Fruit fly (Drosophila melanogaster) whole organism, embryonic: Measurements from ENCODE around the gene CG34148.

Experiments used
- Atf3 ChIP-seq: fragments of 200-800 bp; sonication (Bioruptor generic); optimal IDR thresholded peaks from 3 replicates; lab custom pipeline; 2016; ENCODE audit warnings: missing biosample characterization, missing genetic modification characterization
- CG5245 ChIP-seq: fragments of 200-800 bp; sonication (Bioruptor generic); optimal IDR thresholded peaks from 3 replicates; lab custom pipeline; 2016; ENCODE audit warnings: missing biosample characterization, missing genetic modification characterization
- CG6791 ChIP-seq: fragments of 200-800 bp; sonication (Bioruptor generic); IDR thresholded peaks from 3 replicates; pipeline ENCODE4 v1.3.6; 2022; ENCODE audit warnings: missing biosample characterization, missing genetic modification characterization; ENCODE audit not compliant: partially characterized antibody
- CG6854 ChIP-seq: fragments of 200-800 bp; sonication (Bioruptor generic); optimal IDR thresholded peaks from 3 replicates; lab custom pipeline; 2017; ENCODE audit warnings: missing biosample characterization, mild to moderate bottlenecking, missing genetic modification characterization
- CG7372 ChIP-seq: fragments of 200-800 bp; sonication (Bioruptor generic); IDR thresholded peaks from 2 replicates; pipeline ENCODE4 v1.3.6; 2022; ENCODE audit warnings: missing biosample characterization, missing genetic modification characterization
- CG8359 ChIP-seq: fragments of 200-800 bp; sonication (Bioruptor generic); optimal IDR thresholded peaks from 2 replicates; lab custom pipeline; 2017; ENCODE audit warnings: missing biosample characterization, mild to moderate bottlenecking, missing genetic modification characterization, borderline replicate concordance
- Hmx ChIP-seq: fragments of 200-800 bp; sonication (Bioruptor generic); optimal IDR thresholded peaks from 2 replicates; lab custom pipeline; 2016; ENCODE audit warnings: missing biosample characterization, missing genetic modification characterization
- Opbp ChIP-seq: fragments of 200-800 bp; sonication (Bioruptor generic); IDR thresholded peaks from 3 replicates; pipeline ENCODE4 v1.3.6; 2022; ENCODE audit warnings: missing biosample characterization, missing genetic modification characterization; ENCODE audit not compliant: partially characterized antibody
- Sin3A ChIP-seq: fragments of >200 bp; optimal IDR thresholded peaks from 2 replicates; lab custom pipeline; 2018
- dmrt11E ChIP-seq: fragments of 200-800 bp; sonication (Bioruptor generic); optimal IDR thresholded peaks from 3 replicates; lab custom pipeline; 2018; ENCODE audit warnings: missing biosample characterization, mild to moderate bottlenecking, missing genetic modification characterization, moderate library complexity
- inv ChIP-seq: fragments of 200-800 bp; sonication (Bioruptor generic); IDR thresholded peaks from 2 replicates; pipeline ENCODE4 v1.3.6; 2022; ENCODE audit warnings: missing biosample characterization, missing genetic modification characterization; ENCODE audit not compliant: partially characterized antibody
- seq ChIP-seq: fragments of 200-800 bp; sonication (Bioruptor generic); IDR thresholded peaks from 2 replicates; pipeline ENCODE4 v1.3.6; 2022; ENCODE audit warnings: missing biosample characterization, missing genetic modification characterization

DNA sequence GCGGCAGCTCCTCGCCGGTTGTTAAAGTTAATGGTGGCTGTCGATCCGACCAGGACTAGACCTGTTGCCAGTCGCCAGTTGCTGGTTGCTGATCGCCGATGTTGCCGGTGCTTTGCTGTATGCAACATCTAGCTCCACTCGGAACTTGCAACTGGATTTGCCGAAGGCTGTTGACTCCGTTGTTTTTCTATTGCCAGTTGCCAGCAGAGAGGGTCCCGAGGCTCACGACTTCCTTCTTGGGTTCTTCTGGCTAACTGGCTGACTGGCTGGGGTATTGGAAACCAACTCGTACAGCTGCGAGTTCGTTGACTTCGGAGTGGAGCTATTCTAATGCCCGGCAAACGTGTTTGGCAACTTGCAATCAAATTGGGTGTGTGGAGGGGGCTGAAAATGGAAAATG is 47.4 kb downstream of the CG34148 start:
- TF ChIP-seq Opbp (GFP tag; lab: Robert Waterston, UW) (no peak), Atf3 (GFP tag; lab: Kevin White, UChicago) (no peak), seq (GFP tag; lab: Robert Waterston, UW) (no peak), dmrt11E (no peak), Hmx (GFP tag; lab: Kevin White, UChicago) (no peak), Sin3A (lab: Kevin White, UChicago) (no peak), CG7372 (GFP tag; lab: Robert Waterston, UW) (no peak), CG5245 (GFP tag; lab: Kevin White, UChicago) (no peak), inv (GFP tag; lab: Robert Waterston, UW) (no peak), CG6854 (no peak), CG8359 (no peak), CG6791 (GFP tag; lab: Robert Waterston, UW) (no peak)
